Worm (Caenorhabditis elegans) whole organism, young adult: ENCODE data around the gene nud-1.

Source experiments
- F33H1.4 ChIP-seq: fragments of 200-800 bp; sonication (Bioruptor generic); IDR thresholded peaks from 2 replicates; pipeline ENCODE4 v1.3.6; 2022; ENCODE audit warnings: missing genetic modification reagents, missing genetic modification characterization, missing compliant biosample characterization
- F52B5.7 ChIP-seq: sonication (generic microtip); optimal IDR thresholded peaks from 2 replicates; lab custom pipeline; 2016; ENCODE audit warnings: mild to moderate bottlenecking, missing genetic modification characterization, missing compliant biosample characterization
- F57A8.1 ChIP-seq: fragments of 200-800 bp; sonication (Bioruptor generic); optimal IDR thresholded peaks from 2 replicates; lab custom pipeline; 2018; ENCODE audit warnings: mild to moderate bottlenecking, missing genetic modification characterization, moderate library complexity, missing compliant biosample characterization
- Y53F4B.3 ChIP-seq: fragments of 200-800 bp; sonication (Bioruptor generic); IDR thresholded peaks from 2 replicates; pipeline ENCODE4 v1.3.6; 2022; ENCODE audit warnings: missing genetic modification reagents, missing genetic modification characterization, missing compliant biosample characterization
- Y67H2A.10 ChIP-seq: fragments of 200-800 bp; sonication (Bioruptor generic); conservative IDR thresholded peaks from 2 replicates; pipeline ENCODE4 v1.3.6; 2022; ENCODE audit warnings: missing genetic modification reagents, missing genetic modification characterization, missing compliant biosample characterization
- Y95B8A.8 ChIP-seq: fragments of 200-800 bp; sonication (Bioruptor generic); IDR thresholded peaks from 2 replicates; pipeline ENCODE4 v1.3.6; 2022; ENCODE audit warnings: missing genetic modification reagents, missing genetic modification characterization, missing compliant biosample characterization
- akir-1 ChIP-seq: fragments of 200-800 bp; sonication (Bioruptor generic); optimal IDR thresholded peaks from 2 replicates; lab custom pipeline; 2018; ENCODE audit warnings: mild to moderate bottlenecking, missing genetic modification characterization, moderate library complexity, missing compliant biosample characterization
- ama-1 ChIP-seq, 3 experiments: fragments of 150-350 bp in 1 of 3; sonication (generic microtip) in 2 of 3; optimal IDR thresholded peaks; 2 replicates each; lab custom pipeline; 2014 to 2018; ENCODE audit warnings: missing biosample characterization in 2 of 3, missing genetic modification characterization in 2 of 3, missing genetic modification reagents in 2 of 3
- atf-7 ChIP-seq: sonication (generic microtip); optimal IDR thresholded peaks from 2 replicates; lab custom pipeline; 2017; ENCODE audit warnings: mild to moderate bottlenecking, missing genetic modification characterization, missing compliant biosample characterization
- attf-5 ChIP-seq: fragments of 200-800 bp; sonication (Bioruptor generic); optimal IDR thresholded peaks from 2 replicates; lab custom pipeline; 2018; ENCODE audit warnings: mild to moderate bottlenecking, missing genetic modification characterization, missing compliant biosample characterization
- bed-2 ChIP-seq: fragments of 200-800 bp; sonication (Bioruptor generic); IDR thresholded peaks from 2 replicates; pipeline ENCODE4 v1.3.6; 2022; ENCODE audit warnings: missing genetic modification reagents, missing genetic modification characterization, missing compliant biosample characterization
- ccch-3 ChIP-seq: fragments of 200-800 bp; sonication (Bioruptor generic); optimal IDR thresholded peaks from 2 replicates; lab custom pipeline; 2018; ENCODE audit warnings: mild to moderate bottlenecking, missing genetic modification characterization, missing compliant biosample characterization
- cebp-1 ChIP-seq, 2 experiments: fragments of 200-800 bp in 1 of 2; sonication (Bioruptor generic) in 1 of 2; sonication (generic microtip) in 1 of 2; IDR thresholded peaks in 1 of 2; optimal IDR thresholded peaks in 1 of 2; 2 replicates each; pipeline versions ENCODE4 v1.3.6 to Lab custom; 2017 to 2022; ENCODE audit warnings: missing compliant biosample characterization in 2 of 2, missing genetic modification characterization in 2 of 2, mild to moderate bottlenecking in 1 of 2, missing genetic modification reagents in 1 of 2, moderate library complexity in 1 of 2
- cebp-2 ChIP-seq: fragments of 200-800 bp; sonication (Bioruptor generic); IDR thresholded peaks from 2 replicates; pipeline ENCODE4 v1.3.6; 2022; ENCODE audit warnings: missing genetic modification characterization, missing compliant biosample characterization
- ceh-100 ChIP-seq: fragments of 200-800 bp; sonication (Bioruptor generic); IDR thresholded peaks from 2 replicates; pipeline ENCODE4 v1.3.6; 2022; ENCODE audit warnings: missing genetic modification reagents, missing genetic modification characterization, missing compliant biosample characterization
- ceh-40 ChIP-seq: fragments of 200-800 bp; sonication (Bioruptor generic); IDR thresholded peaks from 2 replicates; pipeline ENCODE4 v1.3.6; 2022; ENCODE audit warnings: missing genetic modification characterization, missing compliant biosample characterization
- ceh-58 ChIP-seq: fragments of 200-800 bp; sonication (Bioruptor generic); IDR thresholded peaks from 2 replicates; pipeline ENCODE4 v1.3.6; 2022; ENCODE audit warnings: missing genetic modification characterization, missing compliant biosample characterization
- dpff-1 ChIP-seq: sonication (generic microtip); optimal IDR thresholded peaks from 2 replicates; lab custom pipeline; 2017; ENCODE audit warnings: mild to moderate bottlenecking, missing genetic modification characterization, missing compliant biosample characterization
- efl-1 ChIP-seq: fragments of 150-350 bp; optimal IDR thresholded peaks from 2 replicates; lab custom pipeline; 2014; ENCODE audit warnings: missing biosample characterization, missing genetic modification reagents, missing genetic modification characterization
- egl-44 ChIP-seq: fragments of 200-800 bp; sonication (Bioruptor generic); IDR thresholded peaks from 2 replicates; pipeline ENCODE4 v1.3.6; 2022; ENCODE audit warnings: missing genetic modification reagents, missing genetic modification characterization, missing compliant biosample characterization
- ets-4 ChIP-seq: fragments of 200-800 bp; sonication (Bioruptor generic); optimal IDR thresholded peaks from 2 replicates; lab custom pipeline; 2018; ENCODE audit warnings: mild to moderate bottlenecking, missing genetic modification characterization, missing compliant biosample characterization
- gei-17 ChIP-seq: fragments of 200-800 bp; sonication (Bioruptor generic); optimal IDR thresholded peaks from 2 replicates; lab custom pipeline; 2018; ENCODE audit warnings: mild to moderate bottlenecking, missing genetic modification characterization, missing compliant biosample characterization
- hmg-20 ChIP-seq: fragments of 200-800 bp; sonication (Bioruptor generic); IDR thresholded peaks from 2 replicates; pipeline ENCODE4 v1.3.6; 2022; ENCODE audit warnings: missing genetic modification reagents, missing genetic modification characterization, missing compliant biosample characterization
- lsl-1 ChIP-seq: fragments of 200-800 bp; sonication (Bioruptor generic); optimal IDR thresholded peaks from 2 replicates; lab custom pipeline; 2018; ENCODE audit warnings: mild to moderate bottlenecking, missing genetic modification characterization, moderate library complexity, missing compliant biosample characterization
- lsy-27 ChIP-seq: sonication (generic microtip); optimal IDR thresholded peaks from 2 replicates; lab custom pipeline; 2017; ENCODE audit warnings: missing genetic modification characterization, mild to moderate bottlenecking, missing compliant biosample characterization, antibody characterized with exemption, missing genotype, borderline replicate concordance; ENCODE audit not compliant: insufficient read depth
- madf-3 ChIP-seq: fragments of 200-800 bp; sonication (Bioruptor generic); IDR thresholded peaks from 2 replicates; pipeline ENCODE4 v1.3.6; 2022; ENCODE audit warnings: missing genetic modification reagents, missing genetic modification characterization, missing compliant biosample characterization
- madf-6 ChIP-seq: fragments of 200-800 bp; sonication (Bioruptor generic); IDR thresholded peaks from 2 replicates; pipeline ENCODE4 v1.3.6; 2022; ENCODE audit warnings: missing genetic modification reagents, missing genetic modification characterization, missing compliant biosample characterization
- madf-8 ChIP-seq: fragments of 200-800 bp; sonication (Bioruptor generic); conservative IDR thresholded peaks from 2 replicates; pipeline ENCODE4 v1.3.6; 2022; ENCODE audit warnings: missing genetic modification reagents, missing genetic modification characterization, missing compliant biosample characterization
- mxl-1 ChIP-seq: sonication (generic microtip); optimal IDR thresholded peaks from 2 replicates; lab custom pipeline; 2016; ENCODE audit warnings: missing genetic modification characterization, missing compliant biosample characterization
- nfya-1 ChIP-seq: sonication (generic microtip); optimal IDR thresholded peaks from 2 replicates; lab custom pipeline; 2017; ENCODE audit warnings: antibody characterized with exemption, missing compliant biosample characterization, missing genetic modification characterization, borderline replicate concordance; ENCODE audit not compliant: insufficient read depth
- nhr-120 ChIP-seq: fragments of 200-800 bp; sonication (Bioruptor generic); IDR thresholded peaks from 2 replicates; pipeline ENCODE4 v1.3.6; 2022; ENCODE audit warnings: missing genetic modification characterization, missing compliant biosample characterization
- nhr-80 ChIP-seq: sonication (generic microtip); optimal IDR thresholded peaks from 2 replicates; lab custom pipeline; 2016; ENCODE audit warnings: missing genetic modification characterization, missing compliant biosample characterization
- rec-8 ChIP-seq, 2 experiments: sonication (generic microtip); optimal IDR thresholded peaks; 2 replicates each; lab custom pipeline; 2016; ENCODE audit warnings: mild to moderate bottlenecking in 2 of 2, missing genetic modification characterization in 2 of 2, missing genetic modification reagents in 2 of 2, missing genotype in 2 of 2, missing biosample characterization in 1 of 2, missing compliant biosample characterization in 1 of 2, moderate library complexity in 1 of 2
- repo-1 ChIP-seq: sonication (generic microtip); optimal IDR thresholded peaks from 2 replicates; lab custom pipeline; 2017; ENCODE audit warnings: mild to moderate bottlenecking, missing genetic modification characterization, missing compliant biosample characterization
- snpc-1.3 ChIP-seq: sonication (generic microtip); optimal IDR thresholded peaks from 2 replicates; lab custom pipeline; 2017; ENCODE audit warnings: missing genetic modification characterization, mild to moderate bottlenecking, missing compliant biosample characterization, antibody characterized with exemption, moderate library complexity, missing genotype, missing genetic modification reagents; ENCODE audit not compliant: insufficient read depth
- snpc-4 ChIP-seq, 5 experiments: fragments of 150-350 bp in 1 of 5; sonication (generic microtip) in 4 of 5; optimal IDR thresholded peaks; 2 replicates each; lab custom pipeline; 2014 to 2018; ENCODE audit warnings: missing genetic modification characterization in 5 of 5, missing biosample characterization in 3 of 5, antibody characterized with exemption in 2 of 5, mild to moderate bottlenecking in 2 of 5, missing compliant biosample characterization in 2 of 5, missing genotype in 2 of 5, moderate library complexity in 2 of 5, missing genetic modification reagents in 1 of 5
- somi-1 ChIP-seq: fragments of 200-800 bp; sonication (Bioruptor generic); optimal IDR thresholded peaks from 2 replicates; lab custom pipeline; 2018; ENCODE audit warnings: mild to moderate bottlenecking, missing genetic modification characterization, missing compliant biosample characterization
- sptf-2 ChIP-seq: fragments of 200-800 bp; sonication (Bioruptor generic); optimal IDR thresholded peaks from 2 replicates; lab custom pipeline; 2018; ENCODE audit warnings: mild to moderate bottlenecking, missing genetic modification characterization, missing compliant biosample characterization
- xnd-1 ChIP-seq: sonication (generic microtip); optimal IDR thresholded peaks from 2 replicates; lab custom pipeline; 2016; ENCODE audit warnings: missing genotype, missing genetic modification reagents, missing genetic modification characterization, missing compliant biosample characterization
- zfh-2 ChIP-seq: fragments of 200-800 bp; sonication (Bioruptor generic); conservative IDR thresholded peaks from 2 replicates; pipeline ENCODE4 v1.3.6; 2022; ENCODE audit warnings: missing genetic modification reagents, missing genetic modification characterization, missing compliant biosample characterization
- ztf-22 ChIP-seq: fragments of 200-800 bp; sonication (Bioruptor generic); optimal IDR thresholded peaks from 2 replicates; lab custom pipeline; 2018; ENCODE audit warnings: mild to moderate bottlenecking, missing genetic modification characterization, moderate library complexity, missing compliant biosample characterization

The nud-1 gene

ce11 chrIII:13385850-13386249 is 44.5 kb downstream of the nud-1 start, which contains the start of gene T03F6.4:
TSS of gene T03F6.4 (plus strand) at chrIII:13386150.
- no peak for TF ChIP-seq ceh-58 (GFP tag; lab: Robert Waterston, UW)
- TF ChIP-seq lsy-27 = no peak
- no peak for TF ChIP-seq snpc-1.3 (tag; lab: Kevin White, UChicago)
- TF ChIP-seq ccch-3 (GFP tag; lab: Kevin White, UChicago) = no peak
- no peak for TF ChIP-seq rec-8 (tag; optimal IDR thresholded peaks at IDR 0.05; lab: Kevin White, UChicago)
- no peak for TF ChIP-seq F52B5.7 (tag; lab: Kevin White, UChicago)
- no peak for TF ChIP-seq ets-4
- TF ChIP-seq egl-44 (GFP tag; lab: Robert Waterston, UW) = no peak
- TF ChIP-seq gei-17 = no peak

- TF ChIP-seq nhr-80 (tag; lab: Kevin White, UChicago) (peak; percentile 43), mxl-1 (tag; lab: Kevin White, UChicago) (no peak)
Measured at ce11 chrIII:13388621-13389020, 47.3 kb downstream of the nud-1 start.

- TF ChIP-seq akir-1 (GFP tag; lab: Kevin White, UChicago) = no peak
- TF ChIP-seq egl-44 (GFP tag; lab: Robert Waterston, UW) = no peak
- no peak for TF ChIP-seq bed-2
- no peak for TF ChIP-seq Y95B8A.8
- TF ChIP-seq sptf-2 (GFP tag; lab: Kevin White, UChicago) = no peak
- no peak for TF ChIP-seq hmg-20
- TF ChIP-seq ztf-22 = no peak
- no peak for TF ChIP-seq Y67H2A.10 (GFP tag; lab: Robert Waterston, UW)
- TF ChIP-seq cebp-1 (GFP tag; IDR thresholded peaks at IDR 0.05; lab: Robert Waterston, UW) = no peak
- no peak for TF ChIP-seq cebp-1 (tag; optimal IDR thresholded peaks at IDR 0.05; lab: Kevin White, UChicago)
- no peak for TF ChIP-seq ceh-40 (GFP tag; lab: Robert Waterston, UW)
- no peak for TF ChIP-seq gei-17
- no peak for TF ChIP-seq snpc-4 (GFP tag; optimal IDR thresholded peaks at IDR 0.05; lab: Kevin White, UChicago)
- TF ChIP-seq snpc-4 (tag; optimal IDR thresholded peaks at IDR 0.05; lab: Kevin White, UChicago) = no peak
- TF ChIP-seq lsl-1 = peak; percentile 67
- TF ChIP-seq madf-3 (GFP tag; lab: Robert Waterston, UW) = no peak
- no peak for TF ChIP-seq cebp-2 (GFP tag; lab: Robert Waterston, UW)
- no peak for TF ChIP-seq nfya-1 (tag; lab: Kevin White, UChicago)
- peak; percentile 26 for TF ChIP-seq xnd-1
- TF ChIP-seq attf-5 = no peak
- no peak for TF ChIP-seq dpff-1 (tag; lab: Kevin White, UChicago)
- no peak for TF ChIP-seq zfh-2 (GFP tag; lab: Robert Waterston, UW)
- TF ChIP-seq F33H1.4 (GFP tag; lab: Robert Waterston, UW) = peak; percentile 66
- no peak for TF ChIP-seq somi-1 (GFP tag; lab: Kevin White, UChicago)
- TF ChIP-seq ceh-100 (GFP tag; lab: Robert Waterston, UW) = no peak
- no peak for TF ChIP-seq ccch-3 (GFP tag; lab: Kevin White, UChicago)
- no peak for TF ChIP-seq Y53F4B.3 (GFP tag; lab: Robert Waterston, UW)
- no peak for TF ChIP-seq nhr-120 (GFP tag; lab: Robert Waterston, UW)
- 0 out of 2 replicates have a peak, but pooled peaks have one; percentile 18 for TF ChIP-seq madf-8 (GFP tag; lab: Robert Waterston, UW)
- no peak for TF ChIP-seq atf-7
- peak; percentile 34 for TF ChIP-seq efl-1 (GFP tag; lab: Kevin White, UChicago)
- TF ChIP-seq ama-1 (optimal IDR thresholded peaks at IDR 0.05; lab: Kevin White, UChicago) = no peak
- no peak for TF ChIP-seq ama-1 (GFP tag; optimal IDR thresholded peaks at IDR 0.05; lab: Kevin White, UChicago)
- TF ChIP-seq F57A8.1 = no peak
- no peak for TF ChIP-seq repo-1 (tag; lab: Kevin White, UChicago)
- 0 out of 2 replicates have a peak, but pooled peaks have one; percentile 47 for TF ChIP-seq madf-6 (GFP tag; lab: Robert Waterston, UW)
- TF ChIP-seq, all 124 proteins: peak for 6
Measured at ce11 chrIII:13389078-13389477, 47.8 kb downstream of the nud-1 start, which contains the start of gene T03F6.3. TSS of gene T03F6.3 (plus strand) at chrIII:13389395.
